Fruit fly (Drosophila melanogaster): Measurements from ENCODE around the gene CG42564.
A peak's percentile ranks its signal among the peaks of the same experiment; 100 is the strongest.

CG42564 gene

dm6 chr3R:6352436-6352835, 21.8 kb upstream of the CG42564 start:
- TF ChIP-seq CG8301 (tag; optimal IDR thresholded peaks at IDR 0.05) (no peak), CG13204 (GFP tag; optimal IDR thresholded peaks at IDR 0.05) (no peak), D1 (tag; optimal IDR thresholded peaks at IDR 0.05) (no peak), fd96Ca (GFP tag; IDR thresholded peaks at IDR 0.05) (no peak), CG32121 (GFP tag; IDR thresholded peaks at IDR 0.05) (no peak), CG14655 (GFP tag; optimal IDR thresholded peaks at IDR 0.05) (no peak)

DNA sequence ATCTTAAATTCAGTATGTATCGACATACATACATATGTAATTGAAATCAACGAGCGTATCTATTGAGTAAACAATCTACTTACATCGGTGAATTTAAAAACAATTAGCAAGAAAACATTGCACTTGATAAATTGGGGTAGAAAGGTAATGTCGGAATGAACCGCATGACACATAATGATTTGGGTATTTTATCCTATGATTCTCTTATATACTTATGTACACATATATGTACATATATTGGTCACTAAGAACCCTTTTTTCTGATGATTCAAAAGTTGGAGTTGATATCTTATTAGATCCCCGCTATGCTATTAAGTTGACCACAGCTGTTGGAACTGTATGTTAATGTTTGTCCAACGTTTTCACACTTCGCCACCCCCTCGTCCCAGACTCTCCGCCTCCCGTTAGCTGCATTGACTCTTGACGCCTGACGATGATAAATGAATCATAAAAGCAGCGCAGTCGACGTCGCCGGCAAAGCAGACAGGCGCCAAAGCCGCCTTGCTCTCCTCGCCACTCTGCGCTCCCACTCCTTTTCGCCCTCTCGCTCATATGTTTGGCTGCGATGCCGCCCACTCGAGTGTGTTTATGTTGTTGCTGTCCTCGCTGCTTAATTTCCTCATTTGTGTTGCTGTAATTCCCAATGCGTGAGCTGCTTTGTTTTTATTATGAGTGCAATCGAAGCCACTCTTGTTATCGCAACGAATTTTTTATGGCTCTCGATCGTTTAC, 21.2 kb upstream of the CG42564 start:
- TF ChIP-seq CG17806 (tag; optimal IDR thresholded peaks at IDR 0.05) (peak; percentile 31), CG4496 (GFP tag; IDR thresholded peaks at IDR 0.05) (peak; percentile 60; the same call in 2 of the 3 replicates), CG8159 (tag; optimal IDR thresholded peaks at IDR 0.05) (peak; percentile 50), gl (tag; optimal IDR thresholded peaks at IDR 0.05) (no peak), CG32121 (GFP tag; IDR thresholded peaks at IDR 0.05) (peak; percentile 37; the same call in 1 of the 2 replicates), fd96Ca (GFP tag; IDR thresholded peaks at IDR 0.05) (no peak), CG13204 (GFP tag; optimal IDR thresholded peaks at IDR 0.05) (peak; percentile 28), CG14655 (GFP tag; optimal IDR thresholded peaks at IDR 0.05) (peak; percentile 77), rn (GFP tag; IDR thresholded peaks at IDR 0.05) (no peak), CG10348 (GFP tag; IDR thresholded peaks at IDR 0.05) (0 out of 2 replicates have a peak, but pooled peaks have one; percentile 19), Snoo (tag; optimal IDR thresholded peaks at IDR 0.05) (no peak), Ets98B (GFP tag; IDR thresholded peaks at IDR 0.05) (no peak; the same call in 1 of the 2 replicates), CG8301 (tag; optimal IDR thresholded peaks at IDR 0.05) (peak; percentile 69), CG34367 (tag; optimal IDR thresholded peaks at IDR 0.05) (peak; percentile 36), CG15710 (tag; optimal IDR thresholded peaks at IDR 0.05) (peak; percentile 43), Pif1A (GFP tag; optimal IDR thresholded peaks at IDR 0.05) (no peak), CG9948 (tag; optimal IDR thresholded peaks at IDR 0.05) (peak; percentile 54), EcR (GFP tag; optimal IDR thresholded peaks at IDR 0.05) (peak; percentile 24)

dm6 chr3R:6353624-6354352, 20.5 kb upstream of the CG42564 start:
- peak; percentile 73 for TF ChIP-seq Pif1B (GFP tag; optimal IDR thresholded peaks at IDR 0.05)
- TF ChIP-seq CG9948 (tag; optimal IDR thresholded peaks at IDR 0.05), result peak; percentile 79
- TF ChIP-seq CG4496 (GFP tag; IDR thresholded peaks at IDR 0.05), result peak; percentile 72; the same call in 2 of the 3 replicates
- no peak; the same call in 1 of the 2 replicates for TF ChIP-seq Ets98B (GFP tag; IDR thresholded peaks at IDR 0.05)
- peak; percentile 82 for TF ChIP-seq Pif1A (GFP tag; optimal IDR thresholded peaks at IDR 0.05)
- peak; percentile 65 for TF ChIP-seq Snoo (tag; optimal IDR thresholded peaks at IDR 0.05)
- TF ChIP-seq CG17806 (tag; optimal IDR thresholded peaks at IDR 0.05), result peak; percentile 79
- TF ChIP-seq rn (GFP tag; IDR thresholded peaks at IDR 0.05), result no peak
- TF ChIP-seq CG14655 (GFP tag; optimal IDR thresholded peaks at IDR 0.05), result no peak
- TF ChIP-seq CG10348 (GFP tag; IDR thresholded peaks at IDR 0.05), result no peak
- peak; percentile 54 for TF ChIP-seq CG32121 (GFP tag; IDR thresholded peaks at IDR 0.05)
- peak; percentile 70 for TF ChIP-seq CG34367 (tag; optimal IDR thresholded peaks at IDR 0.05)
- TF ChIP-seq CG8159 (tag; optimal IDR thresholded peaks at IDR 0.05), result peak; percentile 84
- TF ChIP-seq CG8301 (tag; optimal IDR thresholded peaks at IDR 0.05), result peak; percentile 82
- TF ChIP-seq fd96Ca (GFP tag; IDR thresholded peaks at IDR 0.05), result no peak
- no peak for TF ChIP-seq CG13204 (GFP tag; optimal IDR thresholded peaks at IDR 0.05)
- TF ChIP-seq D1 (tag; optimal IDR thresholded peaks at IDR 0.05), result peak; percentile 39
- TF ChIP-seq EcR (GFP tag; optimal IDR thresholded peaks at IDR 0.05), result no peak
- TF ChIP-seq CG12605 (GFP tag; IDR thresholded peaks at IDR 0.05), result no peak
- TF ChIP-seq CG15710 (tag; optimal IDR thresholded peaks at IDR 0.05), result peak; percentile 71
- peak; percentile 39 for TF ChIP-seq gl (tag; optimal IDR thresholded peaks at IDR 0.05)

- TF ChIP-seq Pif1B (GFP tag; optimal IDR thresholded peaks at IDR 0.05), result no peak
- no peak for TF ChIP-seq rn (GFP tag; IDR thresholded peaks at IDR 0.05)
- TF ChIP-seq CG32121 (GFP tag; IDR thresholded peaks at IDR 0.05), result no peak
- no peak for TF ChIP-seq CG34367 (tag; optimal IDR thresholded peaks at IDR 0.05)
- TF ChIP-seq CG9948 (tag; optimal IDR thresholded peaks at IDR 0.05), result no peak
- TF ChIP-seq fd96Ca (GFP tag; IDR thresholded peaks at IDR 0.05), result no peak
- no peak for TF ChIP-seq Snoo (tag; optimal IDR thresholded peaks at IDR 0.05)
- TF ChIP-seq CG8301 (tag; optimal IDR thresholded peaks at IDR 0.05), result no peak
- TF ChIP-seq Pif1A (GFP tag; optimal IDR thresholded peaks at IDR 0.05), result no peak
- TF ChIP-seq CG14655 (GFP tag; optimal IDR thresholded peaks at IDR 0.05), result no peak
- TF ChIP-seq CG8159 (tag; optimal IDR thresholded peaks at IDR 0.05), result no peak
- TF ChIP-seq Ets98B (GFP tag; IDR thresholded peaks at IDR 0.05), result no peak
- no peak for TF ChIP-seq gl (tag; optimal IDR thresholded peaks at IDR 0.05)
- TF ChIP-seq CG13204 (GFP tag; optimal IDR thresholded peaks at IDR 0.05), result no peak
- no peak for TF ChIP-seq CG10348 (GFP tag; IDR thresholded peaks at IDR 0.05)
These were observed 19.9 kb upstream of the CG42564 start for dm6 chr3R:6354408-6354807.

dm6 chr3R:6368100-6368499, 6.2 kb upstream of the CG42564 start, which contains the start of gene CG42724:
CG42724 (minus strand) TSS chr3R:6368288.
- no peak for TF ChIP-seq CG13204 (GFP tag; optimal IDR thresholded peaks at IDR 0.05)
- TF ChIP-seq CG17806 (tag; optimal IDR thresholded peaks at IDR 0.05), result no peak
- TF ChIP-seq CG10348 (GFP tag; IDR thresholded peaks at IDR 0.05), result no peak
- TF ChIP-seq Ets98B (GFP tag; IDR thresholded peaks at IDR 0.05), result peak; percentile 28; the same call in 1 of the 2 replicates
- TF ChIP-seq fd96Ca (GFP tag; IDR thresholded peaks at IDR 0.05), result peak; percentile 73
- TF ChIP-seq Pif1A (GFP tag; optimal IDR thresholded peaks at IDR 0.05), result no peak

Data from whole organism, pupa.